Worm (Caenorhabditis elegans): ENCODE data around the gene Y73B6BL.23.

- no peak for TF ChIP-seq W03F9.2 (tag; optimal IDR thresholded peaks at IDR 0.05)
- no peak for TF ChIP-seq him-1 (tag; optimal IDR thresholded peaks at IDR 0.05)
Measured at ce11 chrIV:6403399-6403798, 15.5 kb downstream of the Y73B6BL.23 start.
